Worm (Caenorhabditis elegans): ENCODE data around the gene W06G6.17.

DNA sequence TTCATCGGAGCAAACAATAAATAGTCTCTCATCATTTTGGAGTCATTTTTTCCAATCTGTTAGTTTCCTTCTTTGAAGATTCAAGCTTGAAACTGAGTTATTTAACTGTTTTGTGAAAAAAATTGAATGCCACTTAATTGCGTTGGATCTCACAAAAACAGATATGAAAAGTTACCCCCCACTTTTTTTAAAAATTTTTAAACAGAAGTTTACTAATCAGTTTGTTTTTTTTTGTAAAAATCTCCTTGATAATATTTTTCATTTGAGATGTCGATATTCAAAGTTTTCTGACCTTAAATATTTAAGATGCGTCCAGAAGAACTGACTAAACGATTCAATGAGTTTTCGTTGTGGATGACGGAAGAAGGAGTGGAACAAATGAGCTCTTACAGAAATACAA, 38.7 kb downstream of the W06G6.17 start, which contains the start of gene Y32B12C.1:
- TF ChIP-seq sptf-1 (tag; optimal IDR thresholded peaks at IDR 0.05) = no peak
- no peak for TF ChIP-seq elt-1 (tag; optimal IDR thresholded peaks at IDR 0.05; ENCODE audit: borderline replicate concordance, insufficient read depth)
- TF ChIP-seq unc-62 (GFP tag; optimal IDR thresholded peaks at IDR 0.05) = no peak
- TF ChIP-seq pha-4 (tag; optimal IDR thresholded peaks at IDR 0.05) = no peak

Measured in whole organism, mixed stage, embryonic.